Fruit fly (Drosophila melanogaster): ENCODE data around the gene Send2.

DNA sequence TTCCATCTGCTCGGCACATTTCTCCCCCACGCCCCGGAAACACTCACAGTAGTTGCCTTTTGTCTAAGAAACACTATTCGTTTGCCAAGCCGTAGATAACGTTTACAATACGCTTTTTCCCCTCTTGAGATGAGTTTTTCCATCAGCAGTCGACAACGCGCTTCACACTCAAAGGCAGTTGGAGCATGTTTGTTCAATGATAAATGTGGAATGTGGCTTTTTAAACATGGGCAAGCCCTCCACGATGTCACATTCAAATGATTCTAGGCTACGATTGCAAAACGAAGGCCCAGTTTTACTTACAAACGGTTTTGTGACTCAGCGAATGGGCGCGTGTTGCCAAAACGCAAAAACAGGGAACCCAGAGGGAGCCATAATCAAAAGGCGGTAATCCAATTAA is 44.0 kb downstream of the Send2 start:
- no peak for TF ChIP-seq EcR (GFP tag; optimal IDR thresholded peaks at IDR 0.05)
- TF ChIP-seq psq (optimal IDR thresholded peaks at IDR 0.05), result no peak
- no peak for TF ChIP-seq Dll (optimal IDR thresholded peaks at IDR 0.05)
- no peak for TF ChIP-seq usp (GFP tag; optimal IDR thresholded peaks at IDR 0.05)
- TF ChIP-seq pan (optimal IDR thresholded peaks at IDR 0.05), result no peak
